Worm (Caenorhabditis elegans): ENCODE results near the gene F21D9.8.

ce11 chrV:19319460-19319995 lies 39.7 kb upstream of the F21D9.8 start, which contains the start of gene C43D7.7:
- no peak for TF ChIP-seq him-1 (tag; optimal IDR thresholded peaks at IDR 0.05)
- no peak for TF ChIP-seq dao-5 (tag; optimal IDR thresholded peaks at IDR 0.05)
- no peak for TF ChIP-seq W03F9.2 (tag; optimal IDR thresholded peaks at IDR 0.05)
